Worm (Caenorhabditis elegans): ENCODE measurements around the gene bcas-2.

The bcas-2 gene

DNA sequence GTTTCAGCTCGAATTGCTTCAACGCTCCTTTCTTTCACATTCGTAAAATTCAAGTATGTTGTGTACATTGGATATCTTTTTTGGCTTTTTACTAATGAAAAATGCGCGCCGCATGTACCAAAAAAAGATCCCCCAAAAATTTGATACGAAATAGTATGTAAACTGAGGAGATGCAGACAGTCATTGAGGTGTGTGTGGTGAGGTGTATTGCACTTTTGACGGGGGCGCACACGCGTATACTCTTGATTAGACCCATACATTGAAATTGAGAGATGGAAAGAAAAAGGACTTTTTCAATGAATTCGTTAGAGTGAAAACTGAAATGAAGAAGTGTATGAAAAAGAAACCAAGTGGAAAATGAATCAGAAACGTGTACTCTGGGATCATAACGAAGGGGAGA, 24.2 kb downstream of the bcas-2 start:
- no peak for TF ChIP-seq nhr-28 (tag; optimal IDR thresholded peaks at IDR 0.05)
- TF ChIP-seq nhr-2 (tag; optimal IDR thresholded peaks at IDR 0.05), result no peak
- TF ChIP-seq lin-32 (GFP tag; optimal IDR thresholded peaks at IDR 0.05), result no peak
- TF ChIP-seq lsy-2 (tag; optimal IDR thresholded peaks at IDR 0.05), result no peak

DNA sequence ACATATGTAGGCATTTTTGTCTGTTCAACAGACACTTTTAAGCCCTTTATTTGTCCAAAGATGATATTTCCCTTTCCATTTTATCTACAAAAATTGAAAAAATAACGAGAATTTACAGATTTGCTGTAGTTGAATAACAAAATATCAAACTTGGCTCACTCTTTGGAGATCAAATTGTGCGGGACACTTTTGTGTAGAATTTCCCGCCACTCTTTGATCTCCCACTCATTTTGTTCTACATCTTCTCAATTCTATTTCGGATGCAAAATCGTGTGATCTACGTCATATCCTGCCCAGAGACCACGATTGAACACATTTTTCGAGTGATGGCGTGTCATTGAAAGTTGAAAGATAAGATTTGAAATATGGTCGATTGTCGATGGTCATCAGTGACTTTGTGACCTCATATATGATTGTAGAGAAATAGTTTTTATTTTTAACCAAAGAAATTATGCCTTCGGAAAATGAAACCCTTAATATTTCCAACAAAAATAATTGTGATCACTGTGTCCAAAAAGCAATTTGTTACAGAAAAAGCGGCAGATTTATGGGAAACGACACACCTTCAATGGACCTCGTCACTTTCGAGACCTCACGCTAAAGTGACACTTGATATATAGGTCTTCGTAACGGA, 28.7 kb downstream of the bcas-2 start, which contains the start of gene hot-4:
hot-4 (plus strand) TSS at position 584 of the 634 bp plus-strand sequence.
- no peak for TF ChIP-seq nhr-76 (tag; optimal IDR thresholded peaks at IDR 0.05)
- TF ChIP-seq mab-5 (tag; optimal IDR thresholded peaks at IDR 0.05), result no peak
- no peak for TF ChIP-seq ztf-11 (tag; optimal IDR thresholded peaks at IDR 0.05)
- no peak for TF ChIP-seq tbx-8 (GFP tag; optimal IDR thresholded peaks at IDR 0.05)
- TF ChIP-seq sem-2 (GFP tag; optimal IDR thresholded peaks at IDR 0.05), result no peak
- no peak for TF ChIP-seq lin-13 (tag; optimal IDR thresholded peaks at IDR 0.05)
- no peak for TF ChIP-seq flh-1 (GFP tag; optimal IDR thresholded peaks at IDR 0.05)

DNA sequence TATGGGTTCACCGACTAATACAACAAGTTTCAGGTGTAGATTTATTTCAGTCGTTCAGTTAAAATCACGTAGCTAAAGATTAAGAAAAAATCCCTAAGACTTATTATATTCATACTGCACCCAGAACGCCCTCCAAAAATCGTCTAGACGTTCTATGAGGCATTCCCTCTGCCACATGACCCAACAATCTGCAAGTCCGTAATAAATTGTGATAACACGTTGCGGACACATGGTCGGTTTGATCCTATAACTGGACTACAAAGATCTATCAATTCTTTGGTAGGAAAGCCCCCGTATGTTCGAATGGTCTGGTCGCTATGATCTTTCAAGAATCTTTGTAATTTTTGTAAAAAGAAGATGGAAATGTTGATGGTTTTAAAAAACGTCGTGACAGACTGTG, 29.7 kb downstream of the bcas-2 start:
- TF ChIP-seq unc-39 (tag; optimal IDR thresholded peaks at IDR 0.05), result no peak
- no peak for TF ChIP-seq M03D4.4 (tag; optimal IDR thresholded peaks at IDR 0.05)
- TF ChIP-seq mep-1 (tag; optimal IDR thresholded peaks at IDR 0.05), result no peak
- no peak for TF ChIP-seq lin-13 (tag; optimal IDR thresholded peaks at IDR 0.05)
- TF ChIP-seq bed-3 (GFP tag; optimal IDR thresholded peaks at IDR 0.05), result no peak
- TF ChIP-seq drap-1 (GFP tag; optimal IDR thresholded peaks at IDR 0.05), result no peak
- no peak for TF ChIP-seq ceh-83 (GFP tag; optimal IDR thresholded peaks at IDR 0.05)
- TF ChIP-seq zip-8 (tag; optimal IDR thresholded peaks at IDR 0.05), result no peak
- TF ChIP-seq blmp-1 (tag; optimal IDR thresholded peaks at IDR 0.05), result no peak
- TF ChIP-seq elt-3 (tag; optimal IDR thresholded peaks at IDR 0.05), result no peak
- TF ChIP-seq pha-4 (tag; optimal IDR thresholded peaks at IDR 0.05), result no peak
- no peak for TF ChIP-seq flh-1 (GFP tag; optimal IDR thresholded peaks at IDR 0.05)

DNA sequence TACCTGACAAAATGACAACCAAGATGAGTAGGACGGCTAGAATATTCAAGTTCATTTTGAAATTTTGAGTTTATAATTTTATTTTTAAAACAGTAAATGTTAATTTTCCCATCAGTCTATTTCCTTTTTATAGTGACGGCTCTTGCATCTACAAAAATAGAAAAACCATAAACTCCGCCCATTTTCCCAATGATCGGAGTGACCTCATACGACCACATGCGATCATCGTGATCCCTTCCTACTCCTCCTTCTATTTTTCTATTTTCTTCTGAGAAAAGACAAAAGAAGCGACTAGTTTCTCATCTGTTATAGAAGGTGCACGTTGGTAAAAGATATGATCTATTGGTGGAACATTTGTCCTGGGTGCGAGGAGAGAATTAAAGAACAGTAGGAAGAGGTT, 30.2 kb downstream of the bcas-2 start, which contains the start of gene C23G10.11:
C23G10.11 (minus strand) TSS at position 101 of the 400 bp plus-strand sequence.
- TF ChIP-seq ztf-11 (tag; optimal IDR thresholded peaks at IDR 0.05) (no peak), ham-2 (GFP tag; optimal IDR thresholded peaks at IDR 0.05) (no peak), mep-1 (tag; optimal IDR thresholded peaks at IDR 0.05) (no peak), ces-1 (GFP tag; optimal IDR thresholded peaks at IDR 0.05) (no peak), snpc-4 (tag; optimal IDR thresholded peaks at IDR 0.05) (no peak), tbx-8 (GFP tag; optimal IDR thresholded peaks at IDR 0.05) (no peak), unc-120 (tag; optimal IDR thresholded peaks at IDR 0.05; ENCODE audit: poor library complexity, severe bottlenecking) (no peak), nhr-237 (tag; optimal IDR thresholded peaks at IDR 0.05) (no peak), blmp-1 (tag; optimal IDR thresholded peaks at IDR 0.05) (no peak)

DNA sequence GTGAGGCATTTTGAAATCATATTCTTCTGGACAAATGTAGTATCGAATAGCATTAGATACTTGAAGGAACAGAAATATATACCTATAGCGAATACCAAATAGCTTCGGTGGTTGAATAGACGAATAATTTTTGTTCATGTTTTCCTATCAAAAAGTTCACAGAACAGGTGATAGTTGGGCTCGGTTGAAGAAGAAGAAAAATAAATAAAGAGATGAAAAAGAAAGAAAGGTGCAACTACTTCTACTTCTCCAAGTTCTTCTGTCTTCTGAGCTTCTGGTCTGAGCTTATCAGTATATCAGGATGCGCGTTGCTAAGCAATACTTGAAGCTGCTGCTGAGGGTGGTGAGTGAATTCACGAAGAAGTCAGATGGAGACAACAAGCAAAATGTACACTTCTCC, 31.7 kb downstream of the bcas-2 start, which contains the start of gene C23G10.10:
C23G10.10 (minus strand) TSS at position 101 of the 400 bp plus-strand sequence.
- TF ChIP-seq mls-2 (tag; optimal IDR thresholded peaks at IDR 0.05) (no peak), tbx-8 (GFP tag; optimal IDR thresholded peaks at IDR 0.05) (no peak), unc-62 (GFP tag; optimal IDR thresholded peaks at IDR 0.05) (no peak), hlh-1 (tag; optimal IDR thresholded peaks at IDR 0.05) (no peak), nhr-2 (tag; optimal IDR thresholded peaks at IDR 0.05) (no peak), elt-1 (tag; optimal IDR thresholded peaks at IDR 0.05; ENCODE audit: borderline replicate concordance, insufficient read depth) (no peak), flh-1 (GFP tag; optimal IDR thresholded peaks at IDR 0.05) (no peak)

DNA sequence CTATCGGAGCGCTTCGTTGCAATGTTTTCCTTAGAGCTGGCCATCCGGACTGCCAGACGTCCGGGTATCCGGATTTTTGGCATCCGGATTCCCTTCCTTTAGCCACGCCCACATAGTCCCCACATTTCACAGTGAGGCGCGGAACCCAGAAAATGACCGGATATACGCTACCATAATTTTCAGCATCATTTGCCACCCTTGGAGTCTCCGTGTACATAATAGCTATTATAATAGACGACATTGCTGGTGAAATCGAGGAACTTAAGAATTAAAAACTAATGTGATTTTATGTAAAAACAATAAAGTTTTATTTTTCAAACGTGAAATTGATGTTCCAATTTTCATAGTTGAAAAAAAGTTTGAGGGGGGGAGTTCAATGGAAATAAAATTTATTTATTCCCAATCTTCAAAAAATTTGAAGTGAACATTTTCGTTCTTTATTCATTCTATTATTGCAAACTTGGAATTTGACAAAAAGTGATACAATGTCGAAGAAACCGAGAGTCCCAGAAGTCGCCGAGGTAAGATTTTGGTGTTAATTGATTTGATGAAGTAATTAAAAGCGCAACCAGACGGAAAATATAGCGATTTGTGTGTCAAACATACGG, 35.3 kb downstream of the bcas-2 start:
- no peak for TF ChIP-seq tbx-8 (GFP tag; optimal IDR thresholded peaks at IDR 0.05)
- TF ChIP-seq zip-8 (tag; optimal IDR thresholded peaks at IDR 0.05), result no peak
- no peak for TF ChIP-seq nhr-237 (tag; optimal IDR thresholded peaks at IDR 0.05)
- TF ChIP-seq mab-5 (tag; optimal IDR thresholded peaks at IDR 0.05), result no peak
- TF ChIP-seq nhr-12 (tag; optimal IDR thresholded peaks at IDR 0.05), result no peak
- TF ChIP-seq drap-1 (GFP tag; optimal IDR thresholded peaks at IDR 0.05), result no peak
- no peak for TF ChIP-seq lsy-2 (tag; optimal IDR thresholded peaks at IDR 0.05)
- TF ChIP-seq ceh-39 (tag; optimal IDR thresholded peaks at IDR 0.05), result no peak
- TF ChIP-seq blmp-1 (tag; optimal IDR thresholded peaks at IDR 0.05), result no peak
- TF ChIP-seq lin-13 (tag; optimal IDR thresholded peaks at IDR 0.05), result no peak
- TF ChIP-seq ces-1 (GFP tag; optimal IDR thresholded peaks at IDR 0.05), result no peak
- TF ChIP-seq unc-62 (GFP tag; optimal IDR thresholded peaks at IDR 0.05), result no peak
- TF ChIP-seq ceh-83 (GFP tag; optimal IDR thresholded peaks at IDR 0.05), result no peak
- TF ChIP-seq elt-3 (tag; optimal IDR thresholded peaks at IDR 0.05), result no peak
- no peak for TF ChIP-seq elt-1 (tag; optimal IDR thresholded peaks at IDR 0.05; ENCODE audit: borderline replicate concordance, insufficient read depth)
- no peak for TF ChIP-seq M03D4.4 (tag; optimal IDR thresholded peaks at IDR 0.05)
